Worm (Caenorhabditis elegans): Measurements from ENCODE around the gene gpa-13.

Gene gpa-13

ce11 chrV:12754839-12755238, at the start of gene gpa-13:
Gene gpa-13 (minus strand): TSS chrV:12754939.
- TF ChIP-seq xnd-1 (tag; optimal IDR thresholded peaks at IDR 0.05) (no peak), ztf-28 (GFP tag; IDR thresholded peaks at IDR 0.05) (no peak), F22D6.2 (tag; optimal IDR thresholded peaks at IDR 0.05) (no peak), hlh-12 (tag; optimal IDR thresholded peaks at IDR 0.05) (no peak), ceh-100 (GFP tag; IDR thresholded peaks at IDR 0.05) (no peak), lir-1 (GFP tag; conservative IDR thresholded peaks at IDR 0.05) (no peak), lin-54 (GFP tag; optimal IDR thresholded peaks at IDR 0.05) (no peak), hmg-1.2 (GFP tag; IDR thresholded peaks at IDR 0.05) (no peak), aptf-2 (GFP tag; conservative IDR thresholded peaks at IDR 0.05) (no peak), ets-4 (GFP tag; optimal IDR thresholded peaks at IDR 0.05) (no peak), F39B2.1 (GFP tag; IDR thresholded peaks at IDR 0.05) (no peak), hmg-20 (GFP tag; IDR thresholded peaks at IDR 0.05) (no peak), mel-28 (tag; optimal IDR thresholded peaks at IDR 0.05; ENCODE audit: borderline replicate concordance) (no peak), F49E8.2 (tag; optimal IDR thresholded peaks at IDR 0.05; ENCODE audit: insufficient read depth) (no peak), ceh-91 (GFP tag; IDR thresholded peaks at IDR 0.05) (no peak), rcor-1 (GFP tag; IDR thresholded peaks at IDR 0.05) (no peak)

- TF ChIP-seq madf-3 (GFP tag; IDR thresholded peaks at IDR 0.05), result no peak
- no peak for TF ChIP-seq C06A6.2 (GFP tag; conservative IDR thresholded peaks at IDR 0.05)
- TF ChIP-seq snpc-4 (GFP tag; optimal IDR thresholded peaks at IDR 0.05), result no peak
- TF ChIP-seq snpc-4 (tag; optimal IDR thresholded peaks at IDR 0.05), result no peak
- no peak for TF ChIP-seq nhr-27 (tag; optimal IDR thresholded peaks at IDR 0.05)
- TF ChIP-seq Y56A3A.18 (GFP tag; IDR thresholded peaks at IDR 0.05), result no peak
- TF ChIP-seq rcor-1 (GFP tag; IDR thresholded peaks at IDR 0.05), result no peak
- TF ChIP-seq lin-40 (tag; optimal IDR thresholded peaks at IDR 0.05), result no peak
- no peak for TF ChIP-seq F52B5.7 (tag; optimal IDR thresholded peaks at IDR 0.05)
- TF ChIP-seq lin-54 (GFP tag; optimal IDR thresholded peaks at IDR 0.05), result no peak
- no peak for TF ChIP-seq mxl-1 (tag; optimal IDR thresholded peaks at IDR 0.05)
- TF ChIP-seq nfyb-1 (GFP tag; IDR thresholded peaks at IDR 0.05), result no peak
- TF ChIP-seq athp-1 (tag; optimal IDR thresholded peaks at IDR 0.05), result no peak
- TF ChIP-seq ZK185.1 (tag; optimal IDR thresholded peaks at IDR 0.05; ENCODE audit: poor library complexity, severe bottlenecking), result no peak
- no peak for TF ChIP-seq F39B2.1 (GFP tag; IDR thresholded peaks at IDR 0.05)
- no peak for TF ChIP-seq ztf-18 (tag; optimal IDR thresholded peaks at IDR 0.05)
- TF ChIP-seq Y67H2A.10 (GFP tag; conservative IDR thresholded peaks at IDR 0.05), result no peak
- TF ChIP-seq hmg-20 (GFP tag; IDR thresholded peaks at IDR 0.05), result no peak
These were observed 48.5 kb upstream of the gpa-13 start, which contains the start of gene srbc-45 for ce11 chrV:12803274-12803673. Gene srbc-45 (plus strand): TSS chrV:12803574.

- TF ChIP-seq nhr-90 (tag; optimal IDR thresholded peaks at IDR 0.05) (no peak), hlh-12 (tag; optimal IDR thresholded peaks at IDR 0.05) (no peak), C06A6.2 (GFP tag; conservative IDR thresholded peaks at IDR 0.05) (no peak), zfh-2 (GFP tag; conservative IDR thresholded peaks at IDR 0.05) (no peak), lin-40 (tag; optimal IDR thresholded peaks at IDR 0.05) (no peak), rcor-1 (GFP tag; IDR thresholded peaks at IDR 0.05) (no peak), sdz-38 (tag; optimal IDR thresholded peaks at IDR 0.05) (no peak), tbp1 (GFP tag; optimal IDR thresholded peaks at IDR 0.05) (no peak), dpl-1 (GFP tag; optimal IDR thresholded peaks at IDR 0.05) (no peak), D2030.7 (GFP tag; IDR thresholded peaks at IDR 0.05) (no peak), tbx-9 (tag; optimal IDR thresholded peaks at IDR 0.05; ENCODE audit: borderline replicate concordance) (no peak), rpc-1 (optimal IDR thresholded peaks at IDR 0.05) (no peak), rpc-1 (tag; optimal IDR thresholded peaks at IDR 0.05) (no peak), cebp-1 (GFP tag; IDR thresholded peaks at IDR 0.05) (no peak), cebp-1 (tag; optimal IDR thresholded peaks at IDR 0.05) (no peak), hrde-1 (tag; optimal IDR thresholded peaks at IDR 0.05; ENCODE audit: borderline replicate concordance) (no peak), Y53G8AR.9 (GFP tag; conservative IDR thresholded peaks at IDR 0.05) (no peak), efl-1 (GFP tag; optimal IDR thresholded peaks at IDR 0.05) (no peak), Y53F4B.3 (GFP tag; IDR thresholded peaks at IDR 0.05) (no peak)
These were observed 45.4 kb upstream of the gpa-13 start, which contains the start of gene ugt-3 for ce11 chrV:12800171-12800570. Gene ugt-3 (minus strand): TSS chrV:12800271.
